Fruit fly (Drosophila melanogaster): Measurements from ENCODE around the gene CG3793.
A peak's percentile ranks its signal among the peaks of the same experiment; 100 is the strongest.

- TF ChIP-seq fd96Ca (GFP tag; IDR thresholded peaks at IDR 0.05) (0 out of 3 replicates have a peak, but pooled peaks have one; percentile 62), CG9948 (tag; optimal IDR thresholded peaks at IDR 0.05) (peak; percentile 81), CG14655 (GFP tag; optimal IDR thresholded peaks at IDR 0.05) (no peak), CG10348 (GFP tag; IDR thresholded peaks at IDR 0.05) (no peak), Snoo (tag; optimal IDR thresholded peaks at IDR 0.05) (peak; percentile 78), Ets98B (GFP tag; IDR thresholded peaks at IDR 0.05) (peak; percentile 81), CG8159 (tag; optimal IDR thresholded peaks at IDR 0.05) (peak; percentile 87), CG4496 (GFP tag; IDR thresholded peaks at IDR 0.05) (peak; percentile 83), CG32121 (GFP tag; IDR thresholded peaks at IDR 0.05) (peak; percentile 85)
Measured at dm6 chr2L:15761409-15762407, 2.3 kb upstream of the CG3793 start.

Data from whole organism, pupa.